Worm (Caenorhabditis elegans) whole organism, early embryonic: ENCODE measurements around the gene max-2.

Source experiments
- hnd-1 ChIP-seq: sonication (generic microtip); optimal IDR thresholded peaks from 2 replicates; lab custom pipeline; 2016; ENCODE audit warnings: missing genetic modification characterization, missing compliant biosample characterization
- scrt-1 ChIP-seq: fragments of 200-800 bp; sonication (Bioruptor generic); IDR thresholded peaks from 2 replicates; pipeline ENCODE4 v1.3.6; 2022; ENCODE audit warnings: missing genetic modification characterization, missing compliant biosample characterization

DNA sequence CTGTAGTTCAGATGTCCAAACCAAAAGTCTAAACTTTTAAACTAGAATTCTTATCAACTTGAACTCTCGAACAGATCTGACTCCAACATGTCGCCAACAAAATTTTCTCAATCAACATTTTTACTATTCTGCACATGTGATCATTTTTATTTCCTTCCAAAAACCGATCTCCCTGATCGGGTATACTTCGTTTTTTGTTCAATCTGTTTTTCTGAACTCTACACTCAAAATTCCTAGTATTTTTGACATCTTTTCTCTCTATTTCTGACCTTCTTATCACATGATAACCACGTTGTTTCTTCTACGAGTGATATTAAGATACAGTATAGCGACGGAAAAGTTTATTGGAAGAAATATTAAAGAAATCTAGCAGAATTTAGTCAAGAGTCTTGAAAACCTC, 19.4 kb downstream of the max-2 start:
- TF ChIP-seq hnd-1 (tag; lab: Kevin White, UChicago) (no peak), scrt-1 (no peak)
